Worm (Caenorhabditis elegans): Measurements from ENCODE around the gene abl-1.

DNA sequence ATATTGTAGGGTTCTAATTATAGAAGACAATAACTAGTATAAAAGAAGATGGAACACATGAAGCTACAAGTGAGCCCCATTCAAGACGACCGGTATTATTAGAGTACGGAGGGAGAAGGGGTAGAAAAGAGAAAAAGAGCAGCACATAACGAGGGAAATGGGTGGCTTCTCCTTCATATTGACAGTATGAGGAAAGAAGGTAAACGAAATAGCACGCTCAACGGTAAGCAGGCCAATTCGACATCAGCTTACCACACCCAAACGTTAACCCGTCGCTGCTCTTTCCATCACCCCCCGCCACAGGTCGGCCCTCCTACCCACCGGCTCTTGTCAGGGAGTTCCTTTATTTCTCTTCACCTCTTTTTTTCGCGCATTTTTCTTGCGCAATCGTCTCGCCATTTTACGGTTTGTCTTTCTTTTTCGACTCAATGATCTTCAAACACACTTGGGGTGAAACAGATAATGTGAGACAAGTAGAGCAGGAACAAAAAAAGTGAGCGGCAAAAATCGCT lies 5.3 kb downstream of the abl-1 start:
- TF ChIP-seq zim-3 (tag; optimal IDR thresholded peaks at IDR 0.05) (no peak), madf-6 (GFP tag; IDR thresholded peaks at IDR 0.05) (no peak), rec-8 (tag; optimal IDR thresholded peaks at IDR 0.05) (no peak), somi-1 (GFP tag; optimal IDR thresholded peaks at IDR 0.05) (no peak), unc-62 (GFP tag; optimal IDR thresholded peaks at IDR 0.05) (no peak), K11D2.4 (GFP tag; IDR thresholded peaks at IDR 0.05) (no peak), F22D6.2 (tag; optimal IDR thresholded peaks at IDR 0.05) (no peak), nhr-27 (tag; optimal IDR thresholded peaks at IDR 0.05) (no peak), attf-6 (GFP tag; IDR thresholded peaks at IDR 0.05) (no peak), ceh-58 (GFP tag; IDR thresholded peaks at IDR 0.05) (no peak), atf-7 (tag; optimal IDR thresholded peaks at IDR 0.05) (no peak), mes-4 (tag; optimal IDR thresholded peaks at IDR 0.05) (no peak)
